Fruit fly (Drosophila melanogaster): ENCODE results near the gene eIF5B.

eIF5B gene

dm6 chr3L:3393951-3394834 lies 66.6 kb downstream of the eIF5B start (continued):
- TF ChIP-seq CG8632 (GFP tag; optimal IDR thresholded peaks at IDR 0.05) (peak; percentile 85), fd85E (GFP tag; optimal IDR thresholded peaks at IDR 0.05) (no peak), acj6 (GFP tag; optimal IDR thresholded peaks at IDR 0.05) (no peak), Sox14 (GFP tag; optimal IDR thresholded peaks at IDR 0.05) (no peak), Met (GFP tag; optimal IDR thresholded peaks at IDR 0.05) (peak; percentile 91), eg (GFP tag; IDR thresholded peaks at IDR 0.05) (peak; percentile 72), Hr38 (GFP tag; optimal IDR thresholded peaks at IDR 0.05) (no peak), CG34406 (GFP tag; optimal IDR thresholded peaks at IDR 0.05) (peak; percentile 89), CG11294 (GFP tag; IDR thresholded peaks at IDR 0.05) (peak; percentile 59), CG6808 (GFP tag; optimal IDR thresholded peaks at IDR 0.05) (peak; percentile 95), net (GFP tag; optimal IDR thresholded peaks at IDR 0.05) (peak; percentile 85), Smox (GFP tag; optimal IDR thresholded peaks at IDR 0.05) (no peak), Lpt (GFP tag; optimal IDR thresholded peaks at IDR 0.05) (no peak), lz (GFP tag; optimal IDR thresholded peaks at IDR 0.05) (no peak), cyc (GFP tag; optimal IDR thresholded peaks at IDR 0.05) (no peak), CG3032 (tag; optimal IDR thresholded peaks at IDR 0.05) (peak; percentile 94), CG16779 (tag; optimal IDR thresholded peaks at IDR 0.05) (peak; percentile 71), CG6163 (GFP tag; IDR thresholded peaks at IDR 0.05) (peak; percentile 79), CG6792 (GFP tag; optimal IDR thresholded peaks at IDR 0.05) (no peak), CG31627 (GFP tag; optimal IDR thresholded peaks at IDR 0.05) (no peak), Hr4 (GFP tag; optimal IDR thresholded peaks at IDR 0.05) (no peak), Eip93F (GFP tag; optimal IDR thresholded peaks at IDR 0.05) (no peak), salr (GFP tag; optimal IDR thresholded peaks at IDR 0.05) (peak; percentile 66 to 93), spab (GFP tag; optimal IDR thresholded peaks at IDR 0.05) (no peak), Gug (GFP tag; IDR thresholded peaks at IDR 0.05) (peak; percentile 85), CG11762 (GFP tag; optimal IDR thresholded peaks at IDR 0.05; ENCODE audit: insufficient read depth) (no peak), CG1621 (tag; optimal IDR thresholded peaks at IDR 0.05) (no peak), CG8319 (GFP tag; optimal IDR thresholded peaks at IDR 0.05) (no peak), CG9139 (GFP tag; optimal IDR thresholded peaks at IDR 0.05) (peak; percentile 85), CG10669 (GFP tag; optimal IDR thresholded peaks at IDR 0.05) (peak; percentile 88)

DNA sequence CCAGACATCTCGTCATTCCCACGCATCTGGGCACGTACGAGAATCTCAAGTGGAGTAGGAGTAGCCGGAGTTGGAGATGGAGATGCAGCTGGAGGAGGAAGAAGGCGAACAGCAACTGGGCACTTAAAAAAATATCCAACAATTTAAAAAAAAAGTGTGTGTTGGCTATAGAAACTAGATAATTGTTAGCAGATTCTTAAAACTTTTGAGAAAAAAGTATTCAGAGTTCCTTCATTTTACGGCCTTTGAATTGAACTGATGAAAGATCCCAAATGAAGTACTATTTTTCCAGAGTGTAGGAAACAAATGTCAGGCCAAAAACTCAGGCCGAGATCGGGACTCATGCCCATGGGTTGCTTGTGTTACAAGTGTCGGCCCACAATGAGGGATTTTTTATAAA lies 68.9 kb downstream of the eIF5B start:
- TF ChIP-seq Ets96B (tag; optimal IDR thresholded peaks at IDR 0.05): peak; percentile 84
- no peak for TF ChIP-seq Lpt (GFP tag; optimal IDR thresholded peaks at IDR 0.05)
- TF ChIP-seq eg (GFP tag; IDR thresholded peaks at IDR 0.05): peak; percentile 43; the same call in 1 of the 3 replicates
- TF ChIP-seq CG11294 (GFP tag; IDR thresholded peaks at IDR 0.05): no peak
- peak; percentile 43 for TF ChIP-seq CG11902 (GFP tag; optimal IDR thresholded peaks at IDR 0.05)
- TF ChIP-seq ss (GFP tag; optimal IDR thresholded peaks at IDR 0.05): peak in 1 of 2 experiments; percentile 39
- peak; percentile 64 for TF ChIP-seq lz (GFP tag; optimal IDR thresholded peaks at IDR 0.05)
- peak; percentile 23; the same call in 1 of the 2 replicates for TF ChIP-seq Gug (GFP tag; IDR thresholded peaks at IDR 0.05)
- TF ChIP-seq CG10631 (GFP tag; optimal IDR thresholded peaks at IDR 0.05): peak; percentile 76
- TF ChIP-seq CG8119 (GFP tag; IDR thresholded peaks at IDR 0.05): peak; percentile 46; the same call in 1 of the 3 replicates
- TF ChIP-seq CG6792 (GFP tag; optimal IDR thresholded peaks at IDR 0.05): peak; percentile 80
- peak; percentile 70 for TF ChIP-seq dsx (GFP tag; optimal IDR thresholded peaks at IDR 0.05; ENCODE audit: poor library complexity, severe bottlenecking)
- TF ChIP-seq CG11762 (GFP tag; optimal IDR thresholded peaks at IDR 0.05; ENCODE audit: insufficient read depth): peak; percentile 62
- peak; percentile 76 for TF ChIP-seq CG3032 (tag; optimal IDR thresholded peaks at IDR 0.05)
- peak; percentile 95 for TF ChIP-seq Eip78C (GFP tag)
- peak; percentile 85 for TF ChIP-seq Met (GFP tag; optimal IDR thresholded peaks at IDR 0.05)
- peak; percentile 41 for TF ChIP-seq Hr4 (GFP tag; optimal IDR thresholded peaks at IDR 0.05)
- peak; percentile 65 for TF ChIP-seq CG9139 (GFP tag; optimal IDR thresholded peaks at IDR 0.05)
- TF ChIP-seq OdsH (GFP tag; optimal IDR thresholded peaks at IDR 0.05): peak; percentile 70
- peak; percentile 29 for TF ChIP-seq vri (GFP tag; optimal IDR thresholded peaks at IDR 0.05)
- TF ChIP-seq Sox102F (GFP tag; optimal IDR thresholded peaks at IDR 0.05): peak; percentile 60
- peak; percentile 27 for TF ChIP-seq CG4318 (GFP tag; optimal IDR thresholded peaks at IDR 0.05)
- peak; percentile 82 for TF ChIP-seq CG3919 (GFP tag; optimal IDR thresholded peaks at IDR 0.05)
- TF ChIP-seq Blimp-1 (GFP tag; optimal IDR thresholded peaks at IDR 0.05): peak; percentile 14
- TF ChIP-seq Sox14 (GFP tag; optimal IDR thresholded peaks at IDR 0.05): peak; percentile 79
- TF ChIP-seq CG15336 (GFP tag; IDR thresholded peaks at IDR 0.05): peak; percentile 60; the same call in 1 of the 2 replicates
- peak; percentile 19 for TF ChIP-seq CG6276 (GFP tag; optimal IDR thresholded peaks at IDR 0.05)
- TF ChIP-seq Sox15 (GFP tag; optimal IDR thresholded peaks at IDR 0.05): peak; percentile 58
- TF ChIP-seq CG6854 (GFP tag; optimal IDR thresholded peaks at IDR 0.05): no peak
- no peak for TF ChIP-seq Eip93F (GFP tag; optimal IDR thresholded peaks at IDR 0.05)
- TF ChIP-seq CG31627 (GFP tag; optimal IDR thresholded peaks at IDR 0.05): peak; percentile 78
